Fruit fly (Drosophila melanogaster): ENCODE results near the gene kmr.

Gene kmr

DNA sequence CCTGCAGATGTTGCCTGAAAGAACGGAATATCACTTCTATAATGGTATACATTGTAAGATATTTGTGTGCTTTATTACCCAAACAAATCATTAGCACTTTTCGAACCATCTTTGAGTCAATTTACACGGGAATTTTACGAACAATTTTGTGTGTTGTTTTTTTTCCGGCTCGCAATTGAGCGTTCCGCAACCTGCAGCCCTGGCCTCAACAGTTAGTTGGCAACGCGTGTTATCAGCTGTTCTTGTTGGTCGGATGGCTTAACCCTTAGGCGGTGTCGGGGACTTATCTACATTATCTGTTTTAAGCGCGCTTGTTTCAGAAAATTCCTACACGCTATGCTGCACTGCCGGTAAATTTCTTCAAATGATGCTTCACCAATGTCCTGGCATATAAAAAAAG is 4.4 kb upstream of the kmr start (continued):
- TF ChIP-seq CHES-1-like (GFP tag; optimal IDR thresholded peaks at IDR 0.05): peak; percentile 17
- peak; percentile 3 for TF ChIP-seq CG8388 (GFP tag; optimal IDR thresholded peaks at IDR 0.05)
- peak; percentile 98 for TF ChIP-seq CG10959 (GFP tag; IDR thresholded peaks at IDR 0.05)
- no peak for TF ChIP-seq tll (GFP tag; optimal IDR thresholded peaks at IDR 0.05)
- TF ChIP-seq MBD-R2 (GFP tag; IDR thresholded peaks at IDR 0.05): peak; percentile 99
- peak; percentile 29 for TF ChIP-seq YL-1 (GFP tag; optimal IDR thresholded peaks at IDR 0.05)
- TF ChIP-seq CG15073 (GFP tag; optimal IDR thresholded peaks at IDR 0.05): no peak
- TF ChIP-seq CG10366 (GFP tag; IDR thresholded peaks at IDR 0.05): peak; percentile 30; the same call in 1 of the 2 replicates
- peak; percentile 8 for TF ChIP-seq Hsf (GFP tag; optimal IDR thresholded peaks at IDR 0.05)
- peak; percentile 40 for TF ChIP-seq CTCF (GFP tag; optimal IDR thresholded peaks at IDR 0.05)
- TF ChIP-seq Abd-B (GFP tag; optimal IDR thresholded peaks at IDR 0.05): no peak
- TF ChIP-seq Dp (GFP tag; optimal IDR thresholded peaks at IDR 0.05): peak; percentile 38
- TF ChIP-seq crp (GFP tag; optimal IDR thresholded peaks at IDR 0.05): peak; percentile 91 to 97
- TF ChIP-seq Taf1 (GFP tag; IDR thresholded peaks at IDR 0.05): no peak
- peak; percentile 19 for TF ChIP-seq CG12391 (tag; optimal IDR thresholded peaks at IDR 0.05)
- TF ChIP-seq Xrp1 (GFP tag; IDR thresholded peaks at IDR 0.05): peak; percentile 23; the same call in 1 of the 2 replicates
- no peak for TF ChIP-seq CG3838 (GFP tag; optimal IDR thresholded peaks at IDR 0.05)
- no peak for TF ChIP-seq CG2875 (GFP tag; optimal IDR thresholded peaks at IDR 0.05)
- TF ChIP-seq CG32532 (GFP tag; IDR thresholded peaks at IDR 0.05): 0 out of 2 replicates have a peak, but pooled peaks have one; percentile 15
- peak; percentile 16 for TF ChIP-seq CG30403 (GFP tag; optimal IDR thresholded peaks at IDR 0.05)
- TF ChIP-seq sug (tag; optimal IDR thresholded peaks at IDR 0.05): peak; percentile 1
- peak; percentile 39; the same call in 1 of the 3 replicates for TF ChIP-seq so (GFP tag; IDR thresholded peaks at IDR 0.05)
- peak; percentile 56 for TF ChIP-seq bbx (GFP tag; IDR thresholded peaks at IDR 0.05; ENCODE audit: partially characterized antibody)
- TF ChIP-seq dysf (GFP tag; IDR thresholded peaks at IDR 0.05): peak; percentile 6; the same call in 1 of the 3 replicates
- peak; percentile 23 for TF ChIP-seq Meics (GFP tag; optimal IDR thresholded peaks at IDR 0.05)

DNA sequence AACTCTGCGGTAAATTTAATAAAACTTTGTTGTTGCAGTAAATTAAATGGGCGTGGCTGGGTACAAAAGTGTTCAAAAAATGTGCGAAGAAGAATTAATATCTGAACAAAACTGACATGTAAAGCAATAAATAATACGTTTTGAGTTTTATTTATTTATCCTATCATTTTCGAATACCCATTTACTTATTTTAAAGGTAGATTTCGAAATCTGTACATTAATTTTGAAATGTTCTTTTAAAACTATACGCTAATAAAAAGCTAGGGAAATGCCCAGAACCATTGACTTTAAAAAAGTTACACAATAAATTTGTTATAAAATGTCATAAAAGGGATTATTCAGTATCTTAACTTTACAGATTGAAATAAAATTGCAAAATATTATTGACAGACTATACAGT is 3.3 kb upstream of the kmr start, which contains the start of the genes primo-1 and primo-2:
Gene primo-1 (minus strand): TSS at position 101 of the 400 bp plus-strand sequence.
Gene primo-2 (minus strand): TSS at position 101 of the 400 bp plus-strand sequence.
- TF ChIP-seq CG32532 (GFP tag; IDR thresholded peaks at IDR 0.05) (no peak), Hr39 (optimal IDR thresholded peaks at IDR 0.05) (no peak), ab (GFP tag; optimal IDR thresholded peaks at IDR 0.05) (no peak), CG5180 (GFP tag; optimal IDR thresholded peaks at IDR 0.05) (no peak), HmgD (GFP tag; optimal IDR thresholded peaks at IDR 0.05) (no peak), Oaz (GFP tag; IDR thresholded peaks at IDR 0.05) (no peak), Gsc (GFP tag; IDR thresholded peaks at IDR 0.05) (no peak), CrebB (tag; optimal IDR thresholded peaks at IDR 0.05) (no peak)

DNA sequence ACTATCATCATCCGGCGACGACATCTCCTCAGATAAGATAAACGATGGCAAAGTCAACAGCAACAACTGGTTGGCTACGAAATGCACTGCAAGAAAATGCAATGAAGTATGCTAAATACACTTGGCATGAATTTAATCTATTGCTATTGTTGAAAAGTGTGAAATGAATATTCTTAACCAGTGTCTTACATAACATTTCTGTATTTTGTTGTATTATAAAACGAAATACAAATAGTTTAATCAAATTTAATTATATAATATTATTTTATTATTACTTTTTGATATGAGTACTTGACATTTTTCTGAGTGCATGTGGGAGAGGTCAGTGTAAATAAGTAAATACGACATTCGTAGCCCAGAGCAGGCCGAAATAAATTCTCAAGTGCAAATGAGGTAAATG is 1.5 kb upstream of the kmr start:
- no peak for TF ChIP-seq cg (GFP tag; optimal IDR thresholded peaks at IDR 0.05)
- no peak for TF ChIP-seq Xbp1 (GFP tag; optimal IDR thresholded peaks at IDR 0.05)
- peak; percentile 37; the same call in 1 of the 2 replicates for TF ChIP-seq HLH3B (GFP tag; IDR thresholded peaks at IDR 0.05)
- no peak for TF ChIP-seq kah (GFP tag; optimal IDR thresholded peaks at IDR 0.05)
- TF ChIP-seq CG3163 (GFP tag; optimal IDR thresholded peaks at IDR 0.05): no peak
- TF ChIP-seq HmgZ (tag; optimal IDR thresholded peaks at IDR 0.05): no peak
- TF ChIP-seq CG8765 (GFP tag; IDR thresholded peaks at IDR 0.05): no peak
- TF ChIP-seq dimm (GFP tag; IDR thresholded peaks at IDR 0.05): no peak
- peak; percentile 41; the same call in 1 of the 2 replicates for TF ChIP-seq CG4404 (GFP tag; IDR thresholded peaks at IDR 0.05)
- no peak for TF ChIP-seq croc (GFP tag; conservative IDR thresholded peaks at IDR 0.05)
- TF ChIP-seq dpn (GFP tag; optimal IDR thresholded peaks at IDR 0.05): no peak
- TF ChIP-seq tin (GFP tag; optimal IDR thresholded peaks at IDR 0.05): peak; percentile 4
- TF ChIP-seq CG34422 (GFP tag; IDR thresholded peaks at IDR 0.05): no peak
- TF ChIP-seq CG10543 (GFP tag; optimal IDR thresholded peaks at IDR 0.05): no peak
- no peak for TF ChIP-seq Dfd (GFP tag; optimal IDR thresholded peaks at IDR 0.05)
- TF ChIP-seq fd102C (GFP tag; optimal IDR thresholded peaks at IDR 0.05): peak; percentile 21
- TF ChIP-seq Hsf (GFP tag; optimal IDR thresholded peaks at IDR 0.05): no peak
- TF ChIP-seq slp2 (GFP tag; optimal IDR thresholded peaks at IDR 0.05): no peak
- peak; percentile 62 for TF ChIP-seq CG17359 (tag; optimal IDR thresholded peaks at IDR 0.05)
- no peak for TF ChIP-seq fu2 (GFP tag; optimal IDR thresholded peaks at IDR 0.05)
